Worm (Caenorhabditis elegans): ENCODE results near the gene zhit-3.

DNA sequence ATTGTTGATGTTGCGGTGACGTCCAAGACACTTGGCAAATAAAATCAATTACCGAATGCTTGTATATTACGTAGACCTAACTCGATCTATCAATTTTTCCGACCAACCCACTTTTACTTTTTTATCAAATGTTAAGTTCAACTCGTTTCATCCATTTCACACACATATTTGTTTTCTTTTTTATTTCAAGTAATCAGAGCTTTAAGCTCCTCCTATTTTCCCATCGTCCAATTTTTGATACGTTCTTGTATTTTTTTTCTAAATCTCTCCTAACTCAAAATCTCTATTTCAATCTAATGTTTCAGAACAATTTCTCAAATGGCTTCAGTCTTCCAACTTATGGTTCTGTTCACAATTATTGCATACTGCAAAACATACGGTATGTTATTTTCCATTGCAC lies 13.5 kb downstream of the zhit-3 start, which contains the start of gene ZK856.6:
- no peak for TF ChIP-seq nhr-11 (tag; optimal IDR thresholded peaks at IDR 0.05)
- TF ChIP-seq pqm-1 (tag; optimal IDR thresholded peaks at IDR 0.05): no peak
- TF ChIP-seq tbx-2 (tag; optimal IDR thresholded peaks at IDR 0.05): no peak
- TF ChIP-seq gmeb-2 (tag; optimal IDR thresholded peaks at IDR 0.05): no peak
- TF ChIP-seq ceh-14 (tag; optimal IDR thresholded peaks at IDR 0.05): no peak
- TF ChIP-seq dmd-4 (tag; optimal IDR thresholded peaks at IDR 0.05; ENCODE audit: borderline replicate concordance): no peak
- TF ChIP-seq ama-1 (optimal IDR thresholded peaks at IDR 0.05): no peak

Measured in whole organism, late embryonic.